Worm (Caenorhabditis elegans) whole organism, young adult: Measurements from ENCODE around the gene algn-11.

Experiments used
- B0035.1 ChIP-seq: sonication (generic microtip); optimal IDR thresholded peaks from 2 replicates; lab custom pipeline; 2016; ENCODE audit warnings: missing genetic modification characterization, mild to moderate bottlenecking, missing compliant biosample characterization, missing genotype, missing genetic modification reagents
- D2030.7 ChIP-seq: fragments of 200-800 bp; sonication (Bioruptor generic); IDR thresholded peaks from 2 replicates; pipeline ENCODE4 v1.3.6; 2022; ENCODE audit warnings: missing genetic modification reagents, missing genetic modification characterization, missing compliant biosample characterization
- F10E7.11 ChIP-seq: sonication (generic microtip); optimal IDR thresholded peaks from 2 replicates; lab custom pipeline; 2017; ENCODE audit warnings: mild to moderate bottlenecking, missing genetic modification characterization, moderate library complexity, missing compliant biosample characterization
- F22D6.2 ChIP-seq: sonication (generic microtip); optimal IDR thresholded peaks from 2 replicates; lab custom pipeline; 2016; ENCODE audit warnings: mild to moderate bottlenecking, missing genetic modification characterization, missing compliant biosample characterization
- F23B12.7 ChIP-seq: sonication (generic microtip); optimal IDR thresholded peaks from 2 replicates; lab custom pipeline; 2017; ENCODE audit warnings: missing genetic modification characterization, mild to moderate bottlenecking, missing compliant biosample characterization, antibody characterized with exemption, moderate library complexity; ENCODE audit not compliant: insufficient read depth
- F33H1.4 ChIP-seq: fragments of 200-800 bp; sonication (Bioruptor generic); IDR thresholded peaks from 2 replicates; pipeline ENCODE4 v1.3.6; 2022; ENCODE audit warnings: missing genetic modification reagents, missing genetic modification characterization, missing compliant biosample characterization
- K11D2.4 ChIP-seq: fragments of 200-800 bp; sonication (Bioruptor generic); IDR thresholded peaks from 2 replicates; pipeline ENCODE4 v1.3.6; 2022; ENCODE audit warnings: missing genetic modification reagents, missing genetic modification characterization, missing compliant biosample characterization
- K12H6.12 ChIP-seq: fragments of 200-800 bp; sonication (Bioruptor generic); optimal IDR thresholded peaks from 2 replicates; lab custom pipeline; 2018; ENCODE audit warnings: mild to moderate bottlenecking, missing genetic modification characterization, missing compliant biosample characterization
- Y56A3A.18 ChIP-seq: fragments of 200-800 bp; sonication (Bioruptor generic); IDR thresholded peaks from 2 replicates; pipeline ENCODE4 v1.3.6; 2022; ENCODE audit warnings: missing genetic modification reagents, missing genetic modification characterization, missing compliant biosample characterization
- Y79H2A.3 ChIP-seq: fragments of 200-800 bp; sonication (Bioruptor generic); conservative IDR thresholded peaks from 2 replicates; pipeline ENCODE4 v1.3.6; 2022; ENCODE audit warnings: missing genetic modification reagents, missing genetic modification characterization, missing compliant biosample characterization
- ZK185.1 ChIP-seq: sonication (generic microtip); optimal IDR thresholded peaks from 2 replicates; lab custom pipeline; 2016; ENCODE audit warnings: mild to moderate bottlenecking, missing genetic modification characterization, missing compliant biosample characterization; ENCODE audit not compliant: poor library complexity, severe bottlenecking
- aptf-3 ChIP-seq: fragments of 200-800 bp; sonication (Bioruptor generic); IDR thresholded peaks from 2 replicates; pipeline ENCODE4 v1.3.6; 2022; ENCODE audit warnings: missing genetic modification characterization, missing compliant biosample characterization
- athp-1 ChIP-seq: sonication (generic microtip); optimal IDR thresholded peaks from 2 replicates; lab custom pipeline; 2017; ENCODE audit warnings: mild to moderate bottlenecking, missing genetic modification characterization, missing compliant biosample characterization
- attf-3 ChIP-seq: fragments of 200-800 bp; sonication (Bioruptor generic); conservative IDR thresholded peaks from 2 replicates; pipeline ENCODE4 v1.3.6; 2022; ENCODE audit warnings: missing genetic modification reagents, missing genetic modification characterization, missing compliant biosample characterization
- bed-1 ChIP-seq: fragments of 200-800 bp; sonication (Bioruptor generic); IDR thresholded peaks from 2 replicates; pipeline ENCODE4 v1.3.6; 2022; ENCODE audit warnings: missing genetic modification reagents, missing genetic modification characterization, missing compliant biosample characterization
- ceh-27 ChIP-seq: fragments of 200-800 bp; sonication (Bioruptor generic); optimal IDR thresholded peaks from 2 replicates; lab custom pipeline; 2018; ENCODE audit warnings: mild to moderate bottlenecking, missing genetic modification characterization, moderate library complexity, missing compliant biosample characterization
- ceh-40 ChIP-seq: fragments of 200-800 bp; sonication (Bioruptor generic); IDR thresholded peaks from 2 replicates; pipeline ENCODE4 v1.3.6; 2022; ENCODE audit warnings: missing genetic modification characterization, missing compliant biosample characterization
- egl-44 ChIP-seq: fragments of 200-800 bp; sonication (Bioruptor generic); IDR thresholded peaks from 2 replicates; pipeline ENCODE4 v1.3.6; 2022; ENCODE audit warnings: missing genetic modification reagents, missing genetic modification characterization, missing compliant biosample characterization
- egrh-3 ChIP-seq: fragments of 200-800 bp; sonication (Bioruptor generic); IDR thresholded peaks from 2 replicates; pipeline ENCODE4 v1.3.6; 2022; ENCODE audit warnings: missing genetic modification reagents, missing genetic modification characterization, missing compliant biosample characterization
- fkh-3 ChIP-seq: sonication (generic microtip); optimal IDR thresholded peaks from 2 replicates; lab custom pipeline; 2016; ENCODE audit warnings: mild to moderate bottlenecking, missing genetic modification characterization, missing compliant biosample characterization
- gei-17 ChIP-seq: fragments of 200-800 bp; sonication (Bioruptor generic); optimal IDR thresholded peaks from 2 replicates; lab custom pipeline; 2018; ENCODE audit warnings: mild to moderate bottlenecking, missing genetic modification characterization, missing compliant biosample characterization
- him-1 ChIP-seq: sonication (generic microtip); optimal IDR thresholded peaks from 2 replicates; lab custom pipeline; 2016; ENCODE audit warnings: missing genotype, missing genetic modification reagents, missing genetic modification characterization, missing compliant biosample characterization
- hlh-26 ChIP-seq: fragments of 200-800 bp; sonication (Bioruptor generic); conservative IDR thresholded peaks from 2 replicates; pipeline ENCODE4 v1.3.6; 2022; ENCODE audit warnings: missing genetic modification reagents, missing genetic modification characterization, missing compliant biosample characterization
- hmg-20 ChIP-seq: fragments of 200-800 bp; sonication (Bioruptor generic); IDR thresholded peaks from 2 replicates; pipeline ENCODE4 v1.3.6; 2022; ENCODE audit warnings: missing genetic modification reagents, missing genetic modification characterization, missing compliant biosample characterization
- hrde-1 ChIP-seq: sonication (generic microtip); optimal IDR thresholded peaks from 2 replicates; lab custom pipeline; 2016; ENCODE audit warnings: missing genetic modification characterization, mild to moderate bottlenecking, missing compliant biosample characterization, moderate library complexity, missing genotype, missing genetic modification reagents, borderline replicate concordance
- hsf-1 ChIP-seq: fragments of 200-800 bp; sonication (Bioruptor generic); IDR thresholded peaks from 2 replicates; pipeline ENCODE4 v1.3.6; 2022; ENCODE audit warnings: missing genetic modification reagents, missing genetic modification characterization, missing compliant biosample characterization
- lin-26 ChIP-seq: fragments of 200-800 bp; sonication (Bioruptor generic); IDR thresholded peaks from 2 replicates; pipeline ENCODE4 v1.3.6; 2022; ENCODE audit warnings: missing genetic modification reagents, missing genetic modification characterization, missing compliant biosample characterization
- lin-54 ChIP-seq: fragments of 200-800 bp; sonication (Bioruptor generic); optimal IDR thresholded peaks from 2 replicates; lab custom pipeline; 2018; ENCODE audit warnings: mild to moderate bottlenecking, missing genetic modification characterization, missing compliant biosample characterization
- lsl-1 ChIP-seq: fragments of 200-800 bp; sonication (Bioruptor generic); optimal IDR thresholded peaks from 2 replicates; lab custom pipeline; 2018; ENCODE audit warnings: mild to moderate bottlenecking, missing genetic modification characterization, moderate library complexity, missing compliant biosample characterization
- madf-10 ChIP-seq: sonication (generic microtip); optimal IDR thresholded peaks from 2 replicates; lab custom pipeline; 2016; ENCODE audit warnings: mild to moderate bottlenecking, missing genetic modification characterization, missing compliant biosample characterization
- nfya-2 ChIP-seq: fragments of 200-800 bp; sonication (Bioruptor generic); IDR thresholded peaks from 2 replicates; pipeline ENCODE4 v1.3.6; 2022; ENCODE audit warnings: missing genetic modification reagents, missing genetic modification characterization, missing compliant biosample characterization
- nhr-90 ChIP-seq: sonication (generic microtip); optimal IDR thresholded peaks from 2 replicates; lab custom pipeline; 2016; ENCODE audit warnings: missing genotype, mild to moderate bottlenecking, missing genetic modification characterization, missing compliant biosample characterization
- rec-8 ChIP-seq, 2 experiments: sonication (generic microtip); optimal IDR thresholded peaks; 2 replicates each; lab custom pipeline; 2016; ENCODE audit warnings: mild to moderate bottlenecking in 2 of 2, missing genetic modification characterization in 2 of 2, missing genetic modification reagents in 2 of 2, missing genotype in 2 of 2, missing biosample characterization in 1 of 2, missing compliant biosample characterization in 1 of 2, moderate library complexity in 1 of 2
- repo-1 ChIP-seq: sonication (generic microtip); optimal IDR thresholded peaks from 2 replicates; lab custom pipeline; 2017; ENCODE audit warnings: mild to moderate bottlenecking, missing genetic modification characterization, missing compliant biosample characterization
- snpc-1.1 ChIP-seq: sonication (generic microtip); optimal IDR thresholded peaks from 2 replicates; lab custom pipeline; 2017; ENCODE audit warnings: missing genetic modification characterization, mild to moderate bottlenecking, missing compliant biosample characterization, antibody characterized with exemption, moderate library complexity, missing genotype, missing genetic modification reagents; ENCODE audit not compliant: insufficient read depth
- snpc-4 ChIP-seq, 5 experiments: fragments of 150-350 bp in 1 of 5; sonication (generic microtip) in 4 of 5; optimal IDR thresholded peaks; 2 replicates each; lab custom pipeline; 2014 to 2018; ENCODE audit warnings: missing genetic modification characterization in 5 of 5, missing biosample characterization in 3 of 5, antibody characterized with exemption in 2 of 5, mild to moderate bottlenecking in 2 of 5, missing compliant biosample characterization in 2 of 5, missing genotype in 2 of 5, moderate library complexity in 2 of 5, missing genetic modification reagents in 1 of 5
- tbx-9 ChIP-seq: sonication (generic microtip); optimal IDR thresholded peaks from 2 replicates; lab custom pipeline; 2016; ENCODE audit warnings: borderline replicate concordance, missing genetic modification characterization, inconsistent platforms, missing compliant biosample characterization
- tlf-1 ChIP-seq: fragments of 200-800 bp; sonication (Bioruptor generic); optimal IDR thresholded peaks from 2 replicates; lab custom pipeline; 2018; ENCODE audit warnings: mild to moderate bottlenecking, missing genetic modification characterization, missing compliant biosample characterization
- xnd-1 ChIP-seq: sonication (generic microtip); optimal IDR thresholded peaks from 2 replicates; lab custom pipeline; 2016; ENCODE audit warnings: missing genotype, missing genetic modification reagents, missing genetic modification characterization, missing compliant biosample characterization
- zfh-2 ChIP-seq: fragments of 200-800 bp; sonication (Bioruptor generic); conservative IDR thresholded peaks from 2 replicates; pipeline ENCODE4 v1.3.6; 2022; ENCODE audit warnings: missing genetic modification reagents, missing genetic modification characterization, missing compliant biosample characterization
- zim-3 ChIP-seq: sonication (generic microtip); optimal IDR thresholded peaks from 2 replicates; lab custom pipeline; 2017; ENCODE audit warnings: mild to moderate bottlenecking, missing genetic modification characterization, moderate library complexity, missing compliant biosample characterization
- ztf-22 ChIP-seq: fragments of 200-800 bp; sonication (Bioruptor generic); optimal IDR thresholded peaks from 2 replicates; lab custom pipeline; 2018; ENCODE audit warnings: mild to moderate bottlenecking, missing genetic modification characterization, moderate library complexity, missing compliant biosample characterization
- ztf-3 ChIP-seq: fragments of 200-800 bp; sonication (Bioruptor generic); optimal IDR thresholded peaks from 2 replicates; lab custom pipeline; 2018; ENCODE audit warnings: mild to moderate bottlenecking, missing genetic modification characterization, missing compliant biosample characterization

Gene algn-11

ce11 chrIII:7290462-7290861 lies at the start of gene algn-11:
algn-11 (minus strand) TSS chrIII:7290562.
- TF ChIP-seq attf-3 (GFP tag; lab: Robert Waterston, UW) (no peak), hrde-1 (tag; lab: Kevin White, UChicago) (no peak), egl-44 (GFP tag; lab: Robert Waterston, UW) (no peak), nhr-90 (tag; lab: Kevin White, UChicago) (no peak), bed-1 (GFP tag; lab: Robert Waterston, UW) (no peak), zfh-2 (GFP tag; lab: Robert Waterston, UW) (no peak)

ce11 chrIII:7339138-7339537 lies 48.8 kb upstream of the algn-11 start:
- TF ChIP-seq zim-3 (tag; lab: Kevin White, UChicago) (no peak), lsl-1 (GFP tag; lab: Kevin White, UChicago) (peak; percentile 50), F33H1.4 (peak; percentile 59; the same call in 1 of the 2 replicates)

- peak; percentile 54 for TF ChIP-seq him-1
- TF ChIP-seq aptf-3 = no peak
- no peak for TF ChIP-seq F10E7.11
- TF ChIP-seq tlf-1 (GFP tag; lab: Kevin White, UChicago) = peak; percentile 58
- peak; percentile 71; the same call in 1 of the 2 replicates for TF ChIP-seq lin-26
- 0 out of 2 replicates have a peak, but pooled peaks have one; percentile 32 for TF ChIP-seq hlh-26 (GFP tag; lab: Robert Waterston, UW)
- no peak for TF ChIP-seq ceh-40
- no peak for TF ChIP-seq xnd-1
- no peak for TF ChIP-seq madf-10
- TF ChIP-seq gei-17 (GFP tag; lab: Kevin White, UChicago) = peak; percentile 26
- TF ChIP-seq fkh-3 = peak; percentile 80
- no peak for TF ChIP-seq F23B12.7
- TF ChIP-seq lin-54 (GFP tag; lab: Kevin White, UChicago) = peak; percentile 29
- no peak for TF ChIP-seq Y79H2A.3 (GFP tag; lab: Robert Waterston, UW)
- TF ChIP-seq K12H6.12 = no peak
- no peak for TF ChIP-seq ZK185.1 (tag; lab: Kevin White, UChicago)
- no peak for TF ChIP-seq nfya-2 (GFP tag; lab: Robert Waterston, UW)
- TF ChIP-seq ceh-27 (GFP tag; lab: Kevin White, UChicago) = no peak
- TF ChIP-seq ztf-3 (GFP tag; lab: Kevin White, UChicago) = peak; percentile 5
- TF ChIP-seq snpc-1.1 = no peak
- TF ChIP-seq K11D2.4 (GFP tag; lab: Robert Waterston, UW) = 0 out of 2 replicates have a peak, but pooled peaks have one; percentile 9
- no peak for TF ChIP-seq zfh-2 (GFP tag; lab: Robert Waterston, UW)
- peak; percentile 62 for TF ChIP-seq athp-1 (tag; lab: Kevin White, UChicago)
- TF ChIP-seq hmg-20 (GFP tag; lab: Robert Waterston, UW) = no peak
- 0 out of 2 replicates have a peak, but pooled peaks have one; percentile 20 for TF ChIP-seq attf-3 (GFP tag; lab: Robert Waterston, UW)
- no peak for TF ChIP-seq egrh-3 (GFP tag; lab: Robert Waterston, UW)
- TF ChIP-seq repo-1 (tag; lab: Kevin White, UChicago) = peak; percentile 73
- TF ChIP-seq rec-8 (tag; optimal IDR thresholded peaks at IDR 0.05; lab: Kevin White, UChicago) = no peak
- peak; percentile 25 for TF ChIP-seq ztf-22
- peak; percentile 89; the same call in 1 of the 2 replicates for TF ChIP-seq Y56A3A.18 (GFP tag; lab: Robert Waterston, UW)
- TF ChIP-seq B0035.1 (tag; lab: Kevin White, UChicago) = peak; percentile 61
- TF ChIP-seq F22D6.2 (tag; lab: Kevin White, UChicago) = no peak
- peak; percentile 18 for TF ChIP-seq snpc-4 (GFP tag; optimal IDR thresholded peaks at IDR 0.05; lab: Kevin White, UChicago)
- TF ChIP-seq snpc-4 (tag; optimal IDR thresholded peaks at IDR 0.05; lab: Kevin White, UChicago) = peak in 1 of 4 experiments; percentile 42
- no peak for TF ChIP-seq zim-3 (tag; lab: Kevin White, UChicago)
- no peak for TF ChIP-seq D2030.7
- TF ChIP-seq tbx-9 (tag; lab: Kevin White, UChicago) = no peak
- peak; percentile 60 for TF ChIP-seq hsf-1 (GFP tag; lab: Robert Waterston, UW)
Observed at ce11 chrIII:7338693-7339092, 48.3 kb upstream of the algn-11 start, which contains the start of gene kap-1. kap-1 (plus strand) TSS chrIII:7338835.
